Fruit fly (Drosophila melanogaster) whole organism, embryonic: ENCODE data around the gene DIP1.
A peak's percentile ranks its signal among the peaks of the same experiment; 100 is the strongest.

Experiments
- CG10267 ChIP-seq: fragments of 200-800 bp; sonication (Bioruptor generic); optimal IDR thresholded peaks from 2 replicates; lab custom pipeline; 2018; ENCODE audit warnings: missing biosample characterization, mild to moderate bottlenecking, missing genetic modification characterization, moderate library complexity
- CG10321 ChIP-seq: fragments of 200-800 bp; sonication (Bioruptor generic); IDR thresholded peaks from 2 replicates; pipeline ENCODE4 v1.3.6; 2022; ENCODE audit warnings: missing biosample characterization, missing genetic modification characterization
- CG11723 ChIP-seq: fragments of 200-800 bp; sonication (Bioruptor generic); optimal IDR thresholded peaks from 2 replicates; lab custom pipeline; 2017; ENCODE audit warnings: missing biosample characterization, mild to moderate bottlenecking, missing genetic modification characterization
- CG13287 ChIP-seq: fragments of 200-800 bp; sonication (Bioruptor generic); IDR thresholded peaks from 2 replicates; pipeline ENCODE4 v1.3.6; 2022; ENCODE audit warnings: missing biosample characterization, missing genetic modification characterization; ENCODE audit not compliant: partially characterized antibody
- CG1603 ChIP-seq: fragments of 200-800 bp; sonication (Bioruptor generic); optimal IDR thresholded peaks from 2 replicates; lab custom pipeline; 2019; ENCODE audit warnings: missing biosample characterization, mild to moderate bottlenecking, missing genetic modification characterization, moderate library complexity
- CG16813 ChIP-seq: fragments of 200-800 bp; sonication (Bioruptor generic); IDR thresholded peaks from 3 replicates; pipeline ENCODE4 v1.3.6; 2022; ENCODE audit warnings: missing biosample characterization, missing genetic modification characterization; ENCODE audit not compliant: partially characterized antibody
- CG2129 ChIP-seq: fragments of 200-800 bp; sonication (Bioruptor generic); IDR thresholded peaks from 2 replicates; pipeline ENCODE4 v1.3.6; 2022; ENCODE audit warnings: missing biosample characterization, missing genetic modification characterization; ENCODE audit not compliant: partially characterized antibody
- CG2678 ChIP-seq: fragments of 200-800 bp; sonication (Bioruptor generic); optimal IDR thresholded peaks from 3 replicates; lab custom pipeline; 2019; ENCODE audit warnings: missing biosample characterization, mild to moderate bottlenecking, missing genetic modification characterization, moderate library complexity
- CG30020 ChIP-seq: fragments of 200-800 bp; optimal IDR thresholded peaks from 2 replicates; lab custom pipeline; 2019; ENCODE audit warnings: missing biosample characterization, mild to moderate bottlenecking, missing genetic modification characterization, moderate library complexity
- CG30431 ChIP-seq: fragments of 200-800 bp; sonication (Bioruptor generic); optimal IDR thresholded peaks from 2 replicates; lab custom pipeline; 2017; ENCODE audit warnings: missing biosample characterization, missing genetic modification characterization
- CG34422 ChIP-seq: fragments of 200-800 bp; sonication (Bioruptor generic); IDR thresholded peaks from 3 replicates; pipeline ENCODE4 v1.3.6; 2022; ENCODE audit warnings: missing biosample characterization, missing genetic modification characterization
- CG5180 ChIP-seq: fragments of 200-800 bp; sonication (Bioruptor generic); optimal IDR thresholded peaks from 3 replicates; lab custom pipeline; 2017; ENCODE audit warnings: missing biosample characterization, missing genetic modification characterization, mild to moderate bottlenecking, moderate library complexity, missing genetic modification reagents
- CG6683 ChIP-seq: fragments of 200-800 bp; sonication (Bioruptor generic); optimal IDR thresholded peaks from 2 replicates; lab custom pipeline; 2017; ENCODE audit warnings: missing biosample characterization, mild to moderate bottlenecking, missing genetic modification characterization, missing genetic modification reagents
- CG9817 ChIP-seq: fragments of 200-800 bp; sonication (Bioruptor generic); optimal IDR thresholded peaks from 2 replicates; lab custom pipeline; 2018; ENCODE audit warnings: missing biosample characterization, mild to moderate bottlenecking, missing genetic modification characterization, moderate library complexity
- CHES-1-like ChIP-seq: fragments of 200-800 bp; sonication (Bioruptor generic); optimal IDR thresholded peaks from 2 replicates; lab custom pipeline; 2016; ENCODE audit warnings: missing biosample characterization, missing genetic modification characterization
- CoRest ChIP-seq: fragments of 200-800 bp; sonication (Bioruptor generic); optimal IDR thresholded peaks from 3 replicates; lab custom pipeline; 2018; ENCODE audit warnings: missing biosample characterization, mild to moderate bottlenecking, missing genetic modification characterization, moderate library complexity
- Dfd ChIP-seq, 2 experiments: fragments of >200 bp; optimal IDR thresholded peaks; 2 replicates each; lab custom pipeline; 2017; ENCODE audit warnings: missing biosample characterization in 2 of 2, missing genetic modification characterization in 2 of 2
- Dip3 ChIP-seq: fragments of 200-800 bp; sonication (Bioruptor generic); optimal IDR thresholded peaks from 3 replicates; lab custom pipeline; 2016; ENCODE audit warnings: missing biosample characterization, missing genetic modification characterization
- Dll ChIP-seq: fragments of 200-800 bp; sonication (Bioruptor generic); IDR thresholded peaks from 4 replicates; pipeline ENCODE4 v1.3.6; 2022; ENCODE audit warnings: missing biosample characterization, missing genetic modification characterization; ENCODE audit not compliant: partially characterized antibody
- Doc3 ChIP-seq: fragments of 200-800 bp; sonication (Bioruptor generic); IDR thresholded peaks from 3 replicates; pipeline ENCODE4 v1.3.6; 2022; ENCODE audit warnings: missing biosample characterization, missing genetic modification characterization; ENCODE audit not compliant: partially characterized antibody
- Dp ChIP-seq: fragments of 200-800 bp; sonication (Bioruptor generic); optimal IDR thresholded peaks from 2 replicates; lab custom pipeline; 2018; ENCODE audit warnings: missing biosample characterization, mild to moderate bottlenecking, missing genetic modification characterization, moderate library complexity
- ERR ChIP-seq: fragments of 200-800 bp; sonication (Bioruptor generic); optimal IDR thresholded peaks from 2 replicates; lab custom pipeline; 2016; ENCODE audit warnings: missing biosample characterization, missing genetic modification characterization
- Fer1 ChIP-seq: fragments of 200-800 bp; sonication (Bioruptor generic); optimal IDR thresholded peaks from 2 replicates; lab custom pipeline; 2017; ENCODE audit warnings: missing biosample characterization, mild to moderate bottlenecking, missing genetic modification characterization
- Gsc ChIP-seq: fragments of 200-800 bp; sonication (Bioruptor generic); IDR thresholded peaks from 2 replicates; pipeline ENCODE4 v1.3.6; 2022; ENCODE audit warnings: missing biosample characterization, missing genetic modification characterization
- Med ChIP-seq: fragments of 200-800 bp; sonication (Bioruptor generic); peaks from one replicate; lab custom pipeline; 2016; ENCODE audit warnings: missing biosample characterization, missing genetic modification characterization, mild to moderate bottlenecking, inconsistent platforms, moderate library complexity
- NC2α ChIP-seq: fragments of 200-800 bp; sonication (Bioruptor generic); optimal IDR thresholded peaks from 2 replicates; lab custom pipeline; 2016; ENCODE audit warnings: missing biosample characterization, missing genetic modification characterization
- Sry-δ ChIP-seq: fragments of 200-800 bp; sonication (Bioruptor generic); optimal IDR thresholded peaks from 2 replicates; lab custom pipeline; 2016; ENCODE audit warnings: missing biosample characterization, missing genetic modification characterization
- Stat92E ChIP-seq, 3 experiments: fragments of >200 bp in 2 of 3; fragments of 200-800 bp in 1 of 3; sonication (Bioruptor generic) in 1 of 3; optimal IDR thresholded peaks; 2 replicates each; lab custom pipeline; 2017 to 2019; ENCODE audit warnings: missing biosample characterization in 3 of 3, missing genetic modification characterization in 3 of 3, mild to moderate bottlenecking in 1 of 3, moderate library complexity in 1 of 3
- bowl ChIP-seq: fragments of 200-800 bp; sonication (Bioruptor generic); IDR thresholded peaks from 2 replicates; pipeline ENCODE4 v1.3.6; 2022; ENCODE audit warnings: missing biosample characterization, missing genetic modification characterization
- dpn ChIP-seq, 2 experiments: fragments of 200-800 bp; sonication (Bioruptor generic); optimal IDR thresholded peaks; 3 replicates each; lab custom pipeline; 2016; ENCODE audit warnings: missing biosample characterization in 2 of 2, missing genetic modification characterization in 2 of 2
- dysf ChIP-seq: fragments of 200-800 bp; sonication (Bioruptor generic); IDR thresholded peaks from 3 replicates; pipeline ENCODE4 v1.3.6; 2022; ENCODE audit warnings: missing biosample characterization, missing genetic modification characterization
- gem ChIP-seq: fragments of 200-800 bp; sonication (Bioruptor generic); optimal IDR thresholded peaks from 2 replicates; lab custom pipeline; 2019; ENCODE audit warnings: missing biosample characterization, mild to moderate bottlenecking, missing genetic modification characterization, moderate library complexity
- h ChIP-seq: fragments of >200 bp; optimal IDR thresholded peaks from 2 replicates; lab custom pipeline; 2017
- kah ChIP-seq: fragments of 200-800 bp; sonication (Bioruptor generic); optimal IDR thresholded peaks from 2 replicates; lab custom pipeline; 2018; ENCODE audit warnings: missing biosample characterization, mild to moderate bottlenecking, missing genetic modification characterization
- kni ChIP-seq: fragments of 200-800 bp; sonication (Bioruptor generic); optimal IDR thresholded peaks from 3 replicates; lab custom pipeline; 2017; ENCODE audit warnings: mild to moderate bottlenecking, missing biosample characterization, missing genetic modification reagents, missing genetic modification characterization
- knrl ChIP-seq: fragments of 200-800 bp; sonication (Bioruptor generic); IDR thresholded peaks from 3 replicates; pipeline ENCODE4 v1.3.6; 2022; ENCODE audit warnings: missing biosample characterization, missing genetic modification characterization; ENCODE audit not compliant: partially characterized antibody
- lmd ChIP-seq: fragments of 200-800 bp; sonication (Bioruptor generic); IDR thresholded peaks from 2 replicates; pipeline ENCODE4 v1.3.6; 2022; ENCODE audit warnings: missing biosample characterization, missing genetic modification characterization
- maf-S ChIP-seq: fragments of 200-800 bp; sonication (Bioruptor generic); optimal IDR thresholded peaks from 2 replicates; lab custom pipeline; 2016; ENCODE audit warnings: missing biosample characterization, missing genetic modification characterization
- nmo ChIP-seq: fragments of 200-800 bp; sonication (Bioruptor generic); optimal IDR thresholded peaks from 2 replicates; lab custom pipeline; 2018; ENCODE audit warnings: missing biosample characterization, mild to moderate bottlenecking, missing genetic modification characterization, moderate library complexity
- odd ChIP-seq: fragments of 200-800 bp; sonication (Bioruptor generic); optimal IDR thresholded peaks from 2 replicates; lab custom pipeline; 2017; ENCODE audit warnings: missing biosample characterization, mild to moderate bottlenecking, missing genetic modification characterization
- pfk ChIP-seq: fragments of 200-800 bp; sonication (Bioruptor generic); optimal IDR thresholded peaks from 2 replicates; lab custom pipeline; 2018; ENCODE audit warnings: missing biosample characterization, mild to moderate bottlenecking, missing genetic modification characterization, moderate library complexity
- pzg ChIP-seq: fragments of 200-800 bp; sonication (Bioruptor generic); optimal IDR thresholded peaks from 3 replicates; lab custom pipeline; 2018; ENCODE audit warnings: missing biosample characterization, mild to moderate bottlenecking, missing genetic modification characterization, moderate library complexity
- sob ChIP-seq: fragments of 200-800 bp; sonication (Bioruptor generic); IDR thresholded peaks from 2 replicates; pipeline ENCODE4 v1.3.6; 2022; ENCODE audit warnings: missing biosample characterization, missing genetic modification characterization
- sr ChIP-seq: fragments of 200-800 bp; sonication (Bioruptor generic); IDR thresholded peaks from 3 replicates; pipeline ENCODE4 v1.3.6; 2022; ENCODE audit warnings: missing biosample characterization, missing genetic modification characterization
- ssp ChIP-seq: fragments of 200-800 bp; sonication (Bioruptor generic); IDR thresholded peaks from 2 replicates; pipeline ENCODE4 v1.3.6; 2022; ENCODE audit warnings: missing biosample characterization, missing genetic modification characterization
- wor ChIP-seq: fragments of 200-800 bp; sonication (Bioruptor generic); IDR thresholded peaks from 2 replicates; pipeline ENCODE4 v1.3.6; 2022; ENCODE audit warnings: missing biosample characterization, missing genetic modification characterization
- zfh2 ChIP-seq: fragments of 200-800 bp; sonication (Bioruptor generic); optimal IDR thresholded peaks from 2 replicates; lab custom pipeline; 2016; ENCODE audit warnings: missing biosample characterization, missing genetic modification characterization

DIP1 gene

dm6 chrX:21631452-21631851 is 1.5 kb upstream of the DIP1 start (continued):
- peak in 1 of 3 experiments; percentile 63 for TF ChIP-seq Stat92E (GFP tag; optimal IDR thresholded peaks at IDR 0.05; lab: Kevin White, UChicago)

DNA sequence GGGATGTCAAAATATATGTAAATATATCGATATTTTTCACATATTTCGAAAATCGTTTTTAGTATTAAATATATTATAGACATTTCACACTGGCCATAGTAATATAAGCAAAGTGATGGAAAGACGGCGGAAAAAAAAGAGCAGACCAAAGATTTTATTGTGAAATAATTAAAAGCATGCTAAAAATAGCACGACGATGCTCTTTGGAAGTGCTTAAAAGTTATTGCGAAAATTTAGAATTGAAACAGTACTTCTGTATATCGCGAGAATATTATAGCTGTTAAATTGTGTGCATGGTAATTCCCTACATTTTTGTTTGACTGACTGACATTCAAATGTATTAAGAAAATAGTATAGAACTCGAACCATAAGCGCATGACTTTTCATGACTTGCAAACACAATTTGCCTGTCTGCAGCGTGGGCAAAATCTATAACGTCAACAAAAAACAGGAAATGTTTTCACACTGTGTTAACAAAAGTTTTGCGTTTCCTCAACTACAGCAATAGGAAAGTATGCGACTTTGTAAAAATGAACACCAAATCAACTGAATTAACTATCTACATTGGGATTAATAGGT is 301 bp upstream of the DIP1 start:
- TF ChIP-seq CG13287 (GFP tag; lab: Robert Waterston, UW) (no peak), Fer1 (GFP tag; lab: Kevin White, UChicago) (no peak), CG16813 (peak; percentile 46; the same call in 2 of the 3 replicates), CG11723 (peak; percentile 61), CG30020 (tag; lab: Kevin White, UChicago) (peak; percentile 97), Dfd (GFP tag; optimal IDR thresholded peaks at IDR 0.05; lab: Kevin White, UChicago) (peak in 1 of 2 experiments; percentile 32), sr (GFP tag; lab: Robert Waterston, UW) (no peak), kni (GFP tag; lab: Kevin White, UChicago) (no peak), NC2α (GFP tag; lab: Kevin White, UChicago) (no peak), CG30431 (GFP tag; lab: Kevin White, UChicago) (no peak), CG6683 (no peak), ssp (GFP tag; lab: Robert Waterston, UW) (peak; percentile 93), dpn (GFP tag; optimal IDR thresholded peaks at IDR 0.05; lab: Kevin White, UChicago) (no peak), zfh2 (GFP tag; lab: Kevin White, UChicago) (no peak), CG2129 (GFP tag; lab: Robert Waterston, UW) (no peak), dysf (GFP tag; lab: Robert Waterston, UW) (peak; percentile 18; the same call in 1 of the 3 replicates), Gsc (GFP tag; lab: Robert Waterston, UW) (no peak), CHES-1-like (no peak), gem (no peak), CoRest (peak; percentile 29), h (lab: Kevin White, UChicago) (no peak), Dip3 (GFP tag; lab: Kevin White, UChicago) (no peak), CG10267 (tag; lab: Kevin White, UChicago) (no peak), CG2678 (tag; lab: Kevin White, UChicago) (peak; percentile 7), Med (GFP tag; lab: Kevin White, UChicago) (peak; percentile 26), CG5180 (no peak), kah (GFP tag; lab: Kevin White, UChicago) (no peak), nmo (peak; percentile 9), bowl (GFP tag; lab: Robert Waterston, UW) (no peak), CG9817 (peak; percentile 33), Dll (no peak), pfk (GFP tag; lab: Kevin White, UChicago) (no peak), knrl (GFP tag; lab: Robert Waterston, UW) (0 out of 3 replicates have a peak, but pooled peaks have one; percentile 8), odd (GFP tag; lab: Kevin White, UChicago) (no peak), lmd (0 out of 2 replicates have a peak, but pooled peaks have one; percentile 8), Sry-δ (GFP tag; lab: Kevin White, UChicago) (peak; percentile 48), sob (GFP tag; lab: Robert Waterston, UW) (no peak), CG34422 (GFP tag; lab: Robert Waterston, UW) (no peak), pzg (peak; percentile 5), wor (GFP tag; lab: Robert Waterston, UW) (no peak), Dp (GFP tag; lab: Kevin White, UChicago) (no peak), maf-S (GFP tag; lab: Kevin White, UChicago) (no peak), Doc3 (GFP tag; lab: Robert Waterston, UW) (no peak), CG10321 (no peak), ERR (no peak), CG1603 (peak; percentile 7)
